Worm (Caenorhabditis elegans) whole organism, late embryonic: ENCODE measurements around the gene cat-1.

Source experiments
- F13H6.1 ChIP-seq: sonication (generic microtip); optimal IDR thresholded peaks from 2 replicates; lab custom pipeline; 2016; ENCODE audit warnings: missing genetic modification characterization, missing compliant biosample characterization
- nhr-11 ChIP-seq: fragments of 150-350 bp; optimal IDR thresholded peaks from 2 replicates; lab custom pipeline; 2014; ENCODE audit warnings: missing biosample characterization, missing genetic modification characterization

DNA sequence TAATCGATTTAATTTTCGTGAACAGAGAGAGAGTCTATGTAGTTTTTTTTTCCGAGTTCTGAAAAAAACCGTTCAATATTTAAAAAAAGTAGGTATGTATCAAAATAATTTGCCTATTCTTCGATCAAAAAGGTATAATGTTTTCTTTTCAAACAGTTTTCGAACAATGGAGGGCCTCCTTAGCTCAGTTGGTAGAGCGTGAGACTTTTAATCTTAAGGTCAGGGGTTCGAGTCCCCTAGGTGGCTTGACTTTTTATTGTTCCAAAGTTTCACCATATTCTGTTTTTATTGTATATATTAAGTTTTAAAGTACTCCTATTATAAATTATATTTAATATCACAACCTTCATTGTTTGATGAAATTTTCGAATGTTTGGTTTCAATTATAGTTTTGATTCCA is 2.9 kb upstream of the cat-1 start:
- TF ChIP-seq F13H6.1 (tag; lab: Kevin White, UChicago) = no peak
- no peak for TF ChIP-seq nhr-11 (tag; lab: Kevin White, UChicago)
